Fruit fly (Drosophila melanogaster) Kc167 (cell line): Measurements from ENCODE around the gene Trax.

Experiments used
- Sin3A ChIP-seq: fragments of >200 bp; optimal IDR thresholded peaks from 2 replicates; lab custom pipeline; 2018; ENCODE audit warnings: missing external identifiers
- psq ChIP-seq: fragments of >200 bp; optimal IDR thresholded peaks from 2 replicates; lab custom pipeline; 2017; ENCODE audit warnings: missing external identifiers

dm6 chr3R:15409772-15410688 is 48.5 kb downstream of the Trax start:
- TF ChIP-seq Sin3A (lab: Kevin White, UChicago): no peak
- no peak for TF ChIP-seq psq
